Fruit fly (Drosophila melanogaster): ENCODE results near the gene fiz.

fiz gene

dm6 chrX:14858951-14859350 lies 50.6 kb downstream of the fiz start, which contains the start of gene CG46399:
Gene CG46399, plus strand, starts transcription at chrX:14859251.
- TF ChIP-seq Myc (optimal IDR thresholded peaks at IDR 0.05) (no peak), Mio (GFP tag; optimal IDR thresholded peaks at IDR 0.05) (no peak), Rel (GFP tag; optimal IDR thresholded peaks at IDR 0.05) (no peak), Rel (tag; optimal IDR thresholded peaks at IDR 0.05) (no peak), ey (GFP tag; optimal IDR thresholded peaks at IDR 0.05) (no peak), dl (GFP tag; optimal IDR thresholded peaks at IDR 0.05; ENCODE audit: insufficient read depth in 1 of 2, partially characterized antibody in 2 of 2) (no peak), Hnf4 (GFP tag; optimal IDR thresholded peaks at IDR 0.05) (no peak), jim (GFP tag; optimal IDR thresholded peaks at IDR 0.05) (no peak), HLH106 (tag; optimal IDR thresholded peaks at IDR 0.05) (no peak), psq (GFP tag; optimal IDR thresholded peaks at IDR 0.05) (no peak), h (GFP tag; optimal IDR thresholded peaks at IDR 0.05) (no peak), br (GFP tag; optimal IDR thresholded peaks at IDR 0.05) (no peak)

dm6 chrX:14857883-14858282 lies 51.6 kb downstream of the fiz start:
- TF ChIP-seq Sp1 (GFP tag; optimal IDR thresholded peaks at IDR 0.05) (no peak), jim (GFP tag; optimal IDR thresholded peaks at IDR 0.05) (no peak), brk (GFP tag; optimal IDR thresholded peaks at IDR 0.05) (no peak), rgr (GFP tag; optimal IDR thresholded peaks at IDR 0.05) (no peak)
